Fruit fly (Drosophila melanogaster) whole organism, prepupa: ENCODE results near the gene Trf2.
A peak's percentile ranks its signal among the peaks of the same experiment; 100 is the strongest.

Source experiments
- CG10631 ChIP-seq: fragments of 200-800 bp; sonication (Bioruptor generic); optimal IDR thresholded peaks from 2 replicates; lab custom pipeline; 2016; ENCODE audit warnings: missing biosample characterization, missing genetic modification characterization
- CG15336 ChIP-seq: fragments of 200-800 bp; sonication (Bioruptor generic); IDR thresholded peaks from 2 replicates; pipeline ENCODE4 v1.3.6; 2022; ENCODE audit warnings: missing biosample characterization, missing genetic modification characterization
- CG8119 ChIP-seq: fragments of 200-800 bp; sonication (Bioruptor generic); IDR thresholded peaks from 3 replicates; pipeline ENCODE4 v1.3.6; 2022; ENCODE audit warnings: missing biosample characterization, missing genetic modification characterization
- Eip78C ChIP-seq: fragments of 200-800 bp; sonication (Bioruptor generic); peaks from one replicate; lab custom pipeline; 2016; ENCODE audit warnings: missing biosample characterization, missing genetic modification characterization
- Ets96B ChIP-seq: fragments of 200-800 bp; optimal IDR thresholded peaks from 2 replicates; lab custom pipeline; 2019; ENCODE audit warnings: missing biosample characterization, mild to moderate bottlenecking, missing genetic modification characterization, moderate library complexity
- Gug ChIP-seq: fragments of 200-800 bp; sonication (Bioruptor generic); IDR thresholded peaks from 2 replicates; pipeline ENCODE4 v1.3.6; 2022; ENCODE audit warnings: missing biosample characterization, missing genetic modification characterization
- OdsH ChIP-seq: fragments of 200-800 bp; sonication (Bioruptor generic); optimal IDR thresholded peaks from 3 replicates; lab custom pipeline; 2016; ENCODE audit warnings: missing biosample characterization, missing genetic modification characterization
- Smox ChIP-seq: fragments of 200-800 bp; sonication (Bioruptor generic); optimal IDR thresholded peaks from 3 replicates; lab custom pipeline; 2016; ENCODE audit warnings: missing biosample characterization, missing genetic modification characterization
- dac ChIP-seq: fragments of 200-800 bp; sonication (Bioruptor generic); optimal IDR thresholded peaks from 2 replicates; lab custom pipeline; 2017; ENCODE audit warnings: missing biosample characterization, mild to moderate bottlenecking, missing genetic modification characterization
- salr ChIP-seq, 2 experiments: fragments of 200-800 bp; sonication (Bioruptor generic); optimal IDR thresholded peaks; 3 replicates each; lab custom pipeline; 2016 to 2018; ENCODE audit warnings: missing biosample characterization in 2 of 2, missing genetic modification characterization in 2 of 2, mild to moderate bottlenecking in 1 of 2

- TF ChIP-seq salr (GFP tag; optimal IDR thresholded peaks at IDR 0.05; lab: Kevin White, UChicago) (no peak), Eip78C (GFP tag; lab: Kevin White, UChicago) (no peak), CG15336 (GFP tag; lab: Robert Waterston, UW) (no peak), OdsH (no peak), dac (GFP tag; lab: Kevin White, UChicago) (no peak), Gug (no peak), CG10631 (GFP tag; lab: Kevin White, UChicago) (no peak), CG8119 (GFP tag; lab: Robert Waterston, UW) (no peak), Smox (peak; percentile 18), Ets96B (no peak)
Observed at dm6 chrX:8468962-8469459, 59.9 kb downstream of the Trf2 start, which contains the start of gene CG12116.
